Worm (Caenorhabditis elegans): Measurements from ENCODE around the gene C14B9.2.

DNA sequence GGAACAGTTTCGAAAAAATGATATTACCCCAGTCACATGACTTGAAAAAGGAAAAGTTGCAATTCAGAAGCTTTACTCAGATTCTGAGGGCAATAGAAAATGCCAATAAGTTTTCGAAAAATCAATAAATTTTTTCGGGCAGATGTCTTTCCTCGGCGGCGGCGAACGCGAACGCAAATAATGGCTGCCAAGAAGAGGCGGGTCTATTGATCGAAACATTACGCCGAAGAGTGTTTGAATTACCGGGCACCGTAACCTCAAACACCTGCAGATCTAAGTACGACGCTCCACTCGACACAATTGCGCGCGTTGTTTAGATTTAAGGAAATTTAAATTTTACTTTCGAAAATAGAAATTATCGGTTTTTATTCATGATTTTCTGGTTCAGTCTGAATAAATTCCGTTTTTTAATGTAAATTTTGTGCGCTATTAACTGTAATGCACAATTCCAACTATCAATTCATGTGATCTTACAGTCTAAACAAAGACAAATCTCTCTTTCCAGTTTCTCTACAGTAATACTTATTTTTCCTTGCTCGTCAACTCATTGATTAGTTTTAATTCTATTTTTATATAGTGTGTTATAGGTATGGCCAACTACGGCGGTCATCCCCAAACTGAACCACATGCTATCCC is 30.4 kb downstream of the C14B9.2 start, which contains the start of gene prp-8:
- TF ChIP-seq madf-5 (GFP tag; IDR thresholded peaks at IDR 0.05) = no peak
- TF ChIP-seq lin-13 (GFP tag; optimal IDR thresholded peaks at IDR 0.05) = peak; percentile 88
- TF ChIP-seq unc-62 (GFP tag; optimal IDR thresholded peaks at IDR 0.05 in 1 of 2) = peak in 1 of 2 experiments; percentile 98
- no peak for TF ChIP-seq unc-62 (tag; optimal IDR thresholded peaks at IDR 0.05)
- TF ChIP-seq ceh-62 (tag; optimal IDR thresholded peaks at IDR 0.05) = no peak
- TF ChIP-seq unc-130 (GFP tag; optimal IDR thresholded peaks at IDR 0.05) = peak; percentile 25
- TF ChIP-seq zfp-2 (tag; optimal IDR thresholded peaks at IDR 0.05) = peak; percentile 75
- TF ChIP-seq sdz-12 (GFP tag; optimal IDR thresholded peaks at IDR 0.05) = no peak
- 0 out of 2 replicates have a peak, but pooled peaks have one; percentile 58 for TF ChIP-seq zfp-3 (GFP tag; conservative IDR thresholded peaks at IDR 0.05)
- TF ChIP-seq daf-19 (GFP tag; conservative IDR thresholded peaks at IDR 0.05) = no peak
- TF ChIP-seq aly-2 (tag; optimal IDR thresholded peaks at IDR 0.05) = no peak
- TF ChIP-seq fkh-10 (GFP tag; optimal IDR thresholded peaks at IDR 0.05) = peak; percentile 74
- TF ChIP-seq ceh-28 (tag; optimal IDR thresholded peaks at IDR 0.05) = peak; percentile 77
- TF ChIP-seq daf-12 (tag; optimal IDR thresholded peaks at IDR 0.05) = no peak
- no peak for TF ChIP-seq snpc-4 (tag; optimal IDR thresholded peaks at IDR 0.05)
